Fruit fly (Drosophila melanogaster) whole organism, embryonic: Measurements from ENCODE around the gene ds.

Experiments
- Atf-2 ChIP-seq: fragments of 200-800 bp; sonication (Bioruptor generic); optimal IDR thresholded peaks from 2 replicates; lab custom pipeline; 2016; ENCODE audit warnings: missing biosample characterization, missing genetic modification characterization
- CG16815 ChIP-seq: fragments of 200-800 bp; sonication (Bioruptor generic); optimal IDR thresholded peaks from 3 replicates; lab custom pipeline; 2017; ENCODE audit warnings: missing biosample characterization, mild to moderate bottlenecking, missing genetic modification characterization
- CG7745 ChIP-seq: fragments of 200-800 bp; sonication (Bioruptor generic); optimal IDR thresholded peaks from 2 replicates; lab custom pipeline; 2018; ENCODE audit warnings: missing biosample characterization, mild to moderate bottlenecking, missing genetic modification characterization, moderate library complexity
- CG8290 ChIP-seq, 3 experiments: fragments of 200-800 bp; sonication (Bioruptor generic); optimal IDR thresholded peaks; 2 replicates each; lab custom pipeline; 2016 to 2019; ENCODE audit warnings: missing biosample characterization in 3 of 3, missing genetic modification characterization in 3 of 3, mild to moderate bottlenecking in 2 of 3, moderate library complexity in 1 of 3

- TF ChIP-seq CG16815 (GFP tag; lab: Kevin White, UChicago) (no peak), CG8290 (GFP tag; optimal IDR thresholded peaks at IDR 0.05; lab: Kevin White, UChicago) (no peak), CG8290 (tag; optimal IDR thresholded peaks at IDR 0.05; lab: Kevin White, UChicago) (no peak), Atf-2 (no peak), CG7745 (tag; lab: Kevin White, UChicago) (no peak)
Measured at dm6 chr2L:722912-723311, 8.1 kb upstream of the ds start.
